Worm (Caenorhabditis elegans) whole organism, young adult: ENCODE measurements around the gene fbxa-99.
A peak's percentile ranks its signal among the peaks of the same experiment; 100 is the strongest.

Source experiments
- B0336.3 ChIP-seq: fragments of 200-800 bp; sonication (Bioruptor generic); IDR thresholded peaks from 2 replicates; pipeline ENCODE4 v1.3.6; 2022; ENCODE audit warnings: missing genetic modification characterization, missing compliant biosample characterization
- F33H1.4 ChIP-seq: fragments of 200-800 bp; sonication (Bioruptor generic); IDR thresholded peaks from 2 replicates; pipeline ENCODE4 v1.3.6; 2022; ENCODE audit warnings: missing genetic modification reagents, missing genetic modification characterization, missing compliant biosample characterization
- F39B2.1 ChIP-seq: fragments of 200-800 bp; sonication (Bioruptor generic); IDR thresholded peaks from 2 replicates; pipeline ENCODE4 v1.3.6; 2022; ENCODE audit warnings: missing genetic modification reagents, missing genetic modification characterization, missing compliant biosample characterization
- F52B5.7 ChIP-seq: sonication (generic microtip); optimal IDR thresholded peaks from 2 replicates; lab custom pipeline; 2016; ENCODE audit warnings: mild to moderate bottlenecking, missing genetic modification characterization, missing compliant biosample characterization
- K12H6.12 ChIP-seq: fragments of 200-800 bp; sonication (Bioruptor generic); optimal IDR thresholded peaks from 2 replicates; lab custom pipeline; 2018; ENCODE audit warnings: mild to moderate bottlenecking, missing genetic modification characterization, missing compliant biosample characterization
- Y53F4B.3 ChIP-seq: fragments of 200-800 bp; sonication (Bioruptor generic); IDR thresholded peaks from 2 replicates; pipeline ENCODE4 v1.3.6; 2022; ENCODE audit warnings: missing genetic modification reagents, missing genetic modification characterization, missing compliant biosample characterization
- ZK185.1 ChIP-seq: sonication (generic microtip); optimal IDR thresholded peaks from 2 replicates; lab custom pipeline; 2016; ENCODE audit warnings: mild to moderate bottlenecking, missing genetic modification characterization, missing compliant biosample characterization; ENCODE audit not compliant: poor library complexity, severe bottlenecking
- ccch-3 ChIP-seq: fragments of 200-800 bp; sonication (Bioruptor generic); optimal IDR thresholded peaks from 2 replicates; lab custom pipeline; 2018; ENCODE audit warnings: mild to moderate bottlenecking, missing genetic modification characterization, missing compliant biosample characterization
- ceh-100 ChIP-seq: fragments of 200-800 bp; sonication (Bioruptor generic); IDR thresholded peaks from 2 replicates; pipeline ENCODE4 v1.3.6; 2022; ENCODE audit warnings: missing genetic modification reagents, missing genetic modification characterization, missing compliant biosample characterization
- ceh-27 ChIP-seq: fragments of 200-800 bp; sonication (Bioruptor generic); optimal IDR thresholded peaks from 2 replicates; lab custom pipeline; 2018; ENCODE audit warnings: mild to moderate bottlenecking, missing genetic modification characterization, moderate library complexity, missing compliant biosample characterization
- dox-1 ChIP-seq: fragments of 200-800 bp; sonication (Bioruptor generic); IDR thresholded peaks from 2 replicates; pipeline ENCODE4 v1.3.6; 2022; ENCODE audit warnings: missing genetic modification reagents, missing genetic modification characterization, missing compliant biosample characterization
- dpl-1 ChIP-seq: fragments of 150-350 bp; optimal IDR thresholded peaks from 2 replicates; lab custom pipeline; 2014; ENCODE audit warnings: missing biosample characterization, missing genetic modification reagents, missing genetic modification characterization
- efl-1 ChIP-seq: fragments of 150-350 bp; optimal IDR thresholded peaks from 2 replicates; lab custom pipeline; 2014; ENCODE audit warnings: missing biosample characterization, missing genetic modification reagents, missing genetic modification characterization
- egl-18 ChIP-seq: fragments of 200-800 bp; sonication (Bioruptor generic); IDR thresholded peaks from 2 replicates; pipeline ENCODE4 v1.3.6; 2022; ENCODE audit warnings: missing genetic modification reagents, missing genetic modification characterization, missing compliant biosample characterization
- egl-44 ChIP-seq: fragments of 200-800 bp; sonication (Bioruptor generic); IDR thresholded peaks from 2 replicates; pipeline ENCODE4 v1.3.6; 2022; ENCODE audit warnings: missing genetic modification reagents, missing genetic modification characterization, missing compliant biosample characterization
- ekl-4 ChIP-seq: fragments of 200-800 bp; sonication (Bioruptor generic); IDR thresholded peaks from 2 replicates; pipeline ENCODE4 v1.3.6; 2022; ENCODE audit warnings: missing genetic modification reagents, missing genetic modification characterization, missing compliant biosample characterization
- him-1 ChIP-seq: sonication (generic microtip); optimal IDR thresholded peaks from 2 replicates; lab custom pipeline; 2016; ENCODE audit warnings: missing genotype, missing genetic modification reagents, missing genetic modification characterization, missing compliant biosample characterization
- hlh-12 ChIP-seq: sonication (generic microtip); optimal IDR thresholded peaks from 2 replicates; lab custom pipeline; 2016; ENCODE audit warnings: missing genetic modification characterization, missing compliant biosample characterization
- lag-1 ChIP-seq: fragments of 200-800 bp; sonication (Bioruptor generic); IDR thresholded peaks from 2 replicates; pipeline ENCODE4 v1.3.6; 2022; ENCODE audit warnings: missing genetic modification reagents, missing genetic modification characterization, missing compliant biosample characterization
- lin-35 ChIP-seq, 3 experiments: fragments of 150-350 bp in 2 of 3; sonication (generic microtip) in 1 of 3; optimal IDR thresholded peaks; 2 replicates each; lab custom pipeline; 2014 to 2018; ENCODE audit warnings: missing biosample characterization in 3 of 3, missing genetic modification characterization in 3 of 3, missing genetic modification reagents in 3 of 3
- lin-40 ChIP-seq: sonication (generic microtip); optimal IDR thresholded peaks from 2 replicates; lab custom pipeline; 2016; ENCODE audit warnings: missing genetic modification characterization, mild to moderate bottlenecking, missing compliant biosample characterization, missing genotype, missing genetic modification reagents
- lin-54 ChIP-seq: fragments of 200-800 bp; sonication (Bioruptor generic); optimal IDR thresholded peaks from 2 replicates; lab custom pipeline; 2018; ENCODE audit warnings: mild to moderate bottlenecking, missing genetic modification characterization, missing compliant biosample characterization
- lsl-1 ChIP-seq: fragments of 200-800 bp; sonication (Bioruptor generic); optimal IDR thresholded peaks from 2 replicates; lab custom pipeline; 2018; ENCODE audit warnings: mild to moderate bottlenecking, missing genetic modification characterization, moderate library complexity, missing compliant biosample characterization
- madf-10 ChIP-seq: sonication (generic microtip); optimal IDR thresholded peaks from 2 replicates; lab custom pipeline; 2016; ENCODE audit warnings: mild to moderate bottlenecking, missing genetic modification characterization, missing compliant biosample characterization
- madf-6 ChIP-seq: fragments of 200-800 bp; sonication (Bioruptor generic); IDR thresholded peaks from 2 replicates; pipeline ENCODE4 v1.3.6; 2022; ENCODE audit warnings: missing genetic modification reagents, missing genetic modification characterization, missing compliant biosample characterization
- mel-28 ChIP-seq: sonication (generic microtip); optimal IDR thresholded peaks from 2 replicates; lab custom pipeline; 2016; ENCODE audit warnings: borderline replicate concordance, mild to moderate bottlenecking, missing genetic modification characterization, missing compliant biosample characterization
- nhr-27 ChIP-seq: fragments of 200-800 bp; sonication (Bioruptor generic); optimal IDR thresholded peaks from 2 replicates; lab custom pipeline; 2018; ENCODE audit warnings: mild to moderate bottlenecking, missing genetic modification characterization, moderate library complexity, missing compliant biosample characterization
- pha-4 ChIP-seq: fragments of 150-350 bp; sonication (generic microtip); optimal IDR thresholded peaks from 2 replicates; lab custom pipeline; 2014; ENCODE audit warnings: missing biosample characterization, missing genetic modification reagents, missing genetic modification characterization
- rec-8 ChIP-seq, 2 experiments: sonication (generic microtip); optimal IDR thresholded peaks; 2 replicates each; lab custom pipeline; 2016; ENCODE audit warnings: mild to moderate bottlenecking in 2 of 2, missing genetic modification characterization in 2 of 2, missing genetic modification reagents in 2 of 2, missing genotype in 2 of 2, missing biosample characterization in 1 of 2, missing compliant biosample characterization in 1 of 2, moderate library complexity in 1 of 2
- repo-1 ChIP-seq: sonication (generic microtip); optimal IDR thresholded peaks from 2 replicates; lab custom pipeline; 2017; ENCODE audit warnings: mild to moderate bottlenecking, missing genetic modification characterization, missing compliant biosample characterization
- sdz-38 ChIP-seq: sonication (generic microtip); optimal IDR thresholded peaks from 2 replicates; lab custom pipeline; 2016; ENCODE audit warnings: missing genotype, missing genetic modification characterization, missing compliant biosample characterization
- snpc-1.1 ChIP-seq: sonication (generic microtip); optimal IDR thresholded peaks from 2 replicates; lab custom pipeline; 2017; ENCODE audit warnings: missing genetic modification characterization, mild to moderate bottlenecking, missing compliant biosample characterization, antibody characterized with exemption, moderate library complexity, missing genotype, missing genetic modification reagents; ENCODE audit not compliant: insufficient read depth
- snpc-1.3 ChIP-seq: sonication (generic microtip); optimal IDR thresholded peaks from 2 replicates; lab custom pipeline; 2017; ENCODE audit warnings: missing genetic modification characterization, mild to moderate bottlenecking, missing compliant biosample characterization, antibody characterized with exemption, moderate library complexity, missing genotype, missing genetic modification reagents; ENCODE audit not compliant: insufficient read depth
- tbp1 ChIP-seq: fragments of 200-800 bp; sonication (Bioruptor generic); optimal IDR thresholded peaks from 2 replicates; lab custom pipeline; 2018; ENCODE audit warnings: mild to moderate bottlenecking, missing genetic modification characterization, missing compliant biosample characterization
- unc-130 ChIP-seq: sonication (generic microtip); optimal IDR thresholded peaks from 2 replicates; lab custom pipeline; 2016; ENCODE audit warnings: missing genetic modification reagents, missing genetic modification characterization, missing compliant biosample characterization
- zfh-2 ChIP-seq: fragments of 200-800 bp; sonication (Bioruptor generic); conservative IDR thresholded peaks from 2 replicates; pipeline ENCODE4 v1.3.6; 2022; ENCODE audit warnings: missing genetic modification reagents, missing genetic modification characterization, missing compliant biosample characterization
- ztf-28 ChIP-seq: fragments of 200-800 bp; sonication (Bioruptor generic); IDR thresholded peaks from 2 replicates; pipeline ENCODE4 v1.3.6; 2022; ENCODE audit warnings: missing genetic modification reagents, missing genetic modification characterization, missing compliant biosample characterization

Gene fbxa-99

ce11 chrV:16023559-16023958 is 40.9 kb upstream of the fbxa-99 start:
- TF ChIP-seq lag-1 (GFP tag; lab: Robert Waterston, UW) (no peak), zfh-2 (GFP tag; lab: Robert Waterston, UW) (peak; percentile 79)

ce11 chrV:16023051-16023450 is 40.4 kb upstream of the fbxa-99 start, which contains the start of gene cwc-15:
TSS of gene cwc-15 (plus strand) at chrV:16023351.
- TF ChIP-seq snpc-1.3 (no peak), F52B5.7 (tag; lab: Kevin White, UChicago) (no peak), F39B2.1 (no peak), unc-130 (GFP tag; lab: Kevin White, UChicago) (no peak), ekl-4 (GFP tag; lab: Robert Waterston, UW) (no peak), lin-35 (GFP tag; optimal IDR thresholded peaks at IDR 0.05; lab: Kevin White, UChicago) (no peak), tbp1 (GFP tag; lab: Kevin White, UChicago) (no peak), ceh-100 (GFP tag; lab: Robert Waterston, UW) (no peak), mel-28 (tag; lab: Kevin White, UChicago) (no peak), dpl-1 (no peak), zfh-2 (GFP tag; lab: Robert Waterston, UW) (no peak), repo-1 (no peak), madf-6 (no peak), nhr-27 (tag; lab: Kevin White, UChicago) (no peak), pha-4 (no peak), madf-10 (tag; lab: Kevin White, UChicago) (no peak), K12H6.12 (no peak), lin-40 (tag; lab: Kevin White, UChicago) (no peak), Y53F4B.3 (GFP tag; lab: Robert Waterston, UW) (no peak), egl-18 (GFP tag; lab: Robert Waterston, UW) (no peak)

- TF ChIP-seq B0336.3 (GFP tag; lab: Robert Waterston, UW) (no peak), egl-18 (GFP tag; lab: Robert Waterston, UW) (no peak), lin-54 (GFP tag; lab: Kevin White, UChicago) (peak; percentile 90), rec-8 (tag; optimal IDR thresholded peaks at IDR 0.05; lab: Kevin White, UChicago) (no peak), hlh-12 (tag; lab: Kevin White, UChicago) (no peak), egl-44 (GFP tag; lab: Robert Waterston, UW) (0 out of 2 replicates have a peak, but pooled peaks have one; percentile 25), dpl-1 (peak; percentile 59), lsl-1 (GFP tag; lab: Kevin White, UChicago) (peak; percentile 16), dox-1 (0 out of 2 replicates have a peak, but pooled peaks have one; percentile 26), efl-1 (GFP tag; lab: Kevin White, UChicago) (peak; percentile 59), ceh-27 (peak; percentile 62), ZK185.1 (tag; lab: Kevin White, UChicago) (peak; percentile 47)
These were observed 39.9 kb upstream of the fbxa-99 start for ce11 chrV:16022600-16022999.

ce11 chrV:16020042-16020441 is 37.4 kb upstream of the fbxa-99 start, which contains the start of gene srx-44:
TSS of gene srx-44 (plus strand) at chrV:16020342.
- TF ChIP-seq mel-28 (tag; lab: Kevin White, UChicago) (no peak), F33H1.4 (GFP tag; lab: Robert Waterston, UW) (no peak), snpc-1.1 (tag; lab: Kevin White, UChicago) (no peak), F39B2.1 (no peak), egl-18 (GFP tag; lab: Robert Waterston, UW) (no peak), ccch-3 (GFP tag; lab: Kevin White, UChicago) (no peak), him-1 (no peak), ztf-28 (GFP tag; lab: Robert Waterston, UW) (no peak), sdz-38 (tag; lab: Kevin White, UChicago) (no peak)
